Fruit fly (Drosophila melanogaster) whole organism, embryonic: ENCODE measurements around the gene Ice2.

Experiments
- Abd-B ChIP-seq: fragments of 200-800 bp; sonication (Bioruptor generic); optimal IDR thresholded peaks from 2 replicates; lab custom pipeline; 2018; ENCODE audit warnings: missing biosample characterization, mild to moderate bottlenecking, missing genetic modification characterization, moderate library complexity
- Adf1 ChIP-seq: fragments of 200-800 bp; sonication (Bioruptor generic); IDR thresholded peaks from 2 replicates; pipeline ENCODE4 v1.3.6; 2022; ENCODE audit warnings: missing biosample characterization, missing genetic modification characterization
- CG11398 ChIP-seq: fragments of 200-800 bp; sonication (Bioruptor generic); optimal IDR thresholded peaks from 2 replicates; lab custom pipeline; 2016; ENCODE audit warnings: missing biosample characterization, missing genetic modification characterization
- CG11696 ChIP-seq: fragments of 200-800 bp; sonication (Bioruptor generic); IDR thresholded peaks from 2 replicates; pipeline ENCODE4 v1.3.6; 2022; ENCODE audit warnings: missing biosample characterization, missing genetic modification characterization
- CG12155 ChIP-seq: fragments of 200-800 bp; sonication (Bioruptor generic); optimal IDR thresholded peaks from 3 replicates; lab custom pipeline; 2016; ENCODE audit warnings: missing biosample characterization, missing genetic modification characterization
- CG12219 ChIP-seq: fragments of 200-800 bp; sonication (Bioruptor generic); optimal IDR thresholded peaks from 3 replicates; lab custom pipeline; 2018; ENCODE audit warnings: missing biosample characterization, mild to moderate bottlenecking, missing genetic modification characterization
- CG12391 ChIP-seq: fragments of 200-800 bp; sonication (Bioruptor generic); optimal IDR thresholded peaks from 3 replicates; lab custom pipeline; 2018; ENCODE audit warnings: missing biosample characterization, mild to moderate bottlenecking, missing genetic modification characterization, moderate library complexity
- CG12769 ChIP-seq: fragments of 200-800 bp; sonication (Bioruptor generic); optimal IDR thresholded peaks from 2 replicates; lab custom pipeline; 2019; ENCODE audit warnings: missing biosample characterization, mild to moderate bottlenecking, missing genetic modification characterization, moderate library complexity
- CG12942 ChIP-seq: fragments of 200-800 bp; sonication (Bioruptor generic); optimal IDR thresholded peaks from 3 replicates; lab custom pipeline; 2016; ENCODE audit warnings: missing biosample characterization, missing genetic modification characterization
- CG13624 ChIP-seq: fragments of 200-800 bp; sonication (Bioruptor generic); optimal IDR thresholded peaks from 2 replicates; lab custom pipeline; 2016; ENCODE audit warnings: missing biosample characterization, missing genetic modification characterization
- CG13775 ChIP-seq: fragments of 200-800 bp; sonication (Bioruptor generic); optimal IDR thresholded peaks from 3 replicates; lab custom pipeline; 2017; ENCODE audit warnings: missing biosample characterization, mild to moderate bottlenecking, missing genetic modification characterization
- CG15514 ChIP-seq: fragments of 200-800 bp; sonication (Bioruptor generic); optimal IDR thresholded peaks from 3 replicates; lab custom pipeline; 2017; ENCODE audit warnings: missing biosample characterization, missing genetic modification characterization, mild to moderate bottlenecking, moderate library complexity, missing genetic modification reagents
- CG17385 ChIP-seq: fragments of 200-800 bp; sonication (Bioruptor generic); optimal IDR thresholded peaks from 3 replicates; lab custom pipeline; 2018; ENCODE audit warnings: missing biosample characterization, mild to moderate bottlenecking, missing genetic modification characterization
- CG30020 ChIP-seq: fragments of 200-800 bp; optimal IDR thresholded peaks from 2 replicates; lab custom pipeline; 2019; ENCODE audit warnings: missing biosample characterization, mild to moderate bottlenecking, missing genetic modification characterization, moderate library complexity
- CG31441 ChIP-seq: fragments of 200-800 bp; sonication (Bioruptor generic); IDR thresholded peaks from 2 replicates; pipeline ENCODE4 v1.3.6; 2022; ENCODE audit warnings: missing biosample characterization, missing genetic modification characterization
- CG32767 ChIP-seq: fragments of 200-800 bp; sonication (Bioruptor generic); IDR thresholded peaks from 2 replicates; pipeline ENCODE4 v1.3.6; 2022; ENCODE audit warnings: missing biosample characterization, missing genetic modification characterization
- CG34376 ChIP-seq: fragments of 200-800 bp; sonication (Bioruptor generic); optimal IDR thresholded peaks from 2 replicates; lab custom pipeline; 2018; ENCODE audit warnings: missing biosample characterization, mild to moderate bottlenecking, missing genetic modification characterization
- CG3847 ChIP-seq: fragments of 200-800 bp; sonication (Bioruptor generic); IDR thresholded peaks from 2 replicates; pipeline ENCODE4 v1.3.6; 2022; ENCODE audit warnings: missing biosample characterization, missing genetic modification characterization
- CG6683 ChIP-seq: fragments of 200-800 bp; sonication (Bioruptor generic); optimal IDR thresholded peaks from 2 replicates; lab custom pipeline; 2017; ENCODE audit warnings: missing biosample characterization, mild to moderate bottlenecking, missing genetic modification characterization, missing genetic modification reagents
- CG7556 ChIP-seq: fragments of 200-800 bp; sonication (Bioruptor generic); optimal IDR thresholded peaks from 2 replicates; lab custom pipeline; 2017; ENCODE audit warnings: missing biosample characterization, mild to moderate bottlenecking, missing genetic modification characterization
- CG8944 ChIP-seq: fragments of 200-800 bp; sonication (Bioruptor generic); optimal IDR thresholded peaks from 3 replicates; lab custom pipeline; 2016; ENCODE audit warnings: missing biosample characterization, missing genetic modification characterization
- CoRest ChIP-seq: fragments of 200-800 bp; sonication (Bioruptor generic); optimal IDR thresholded peaks from 3 replicates; lab custom pipeline; 2018; ENCODE audit warnings: missing biosample characterization, mild to moderate bottlenecking, missing genetic modification characterization, moderate library complexity
- Dek ChIP-seq: fragments of 200-800 bp; sonication (Bioruptor generic); optimal IDR thresholded peaks from 3 replicates; lab custom pipeline; 2019; ENCODE audit warnings: missing biosample characterization, mild to moderate bottlenecking, missing genetic modification characterization, moderate library complexity
- Dref ChIP-seq: fragments of 200-800 bp; sonication (Bioruptor generic); IDR thresholded peaks from 2 replicates; pipeline ENCODE4 v1.3.6; 2022; ENCODE audit warnings: missing biosample characterization, missing genetic modification characterization
- E2f1 ChIP-seq: fragments of 200-800 bp; sonication (Bioruptor generic); IDR thresholded peaks from 2 replicates; pipeline ENCODE4 v1.3.6; 2022; ENCODE audit warnings: missing biosample characterization, missing genetic modification characterization
- H15 ChIP-seq: fragments of 200-800 bp; sonication (Bioruptor generic); IDR thresholded peaks from 3 replicates; pipeline ENCODE4 v1.3.6; 2022; ENCODE audit warnings: missing biosample characterization, missing genetic modification characterization
- HHEX ChIP-seq: fragments of 200-800 bp; sonication (Bioruptor generic); optimal IDR thresholded peaks from 3 replicates; lab custom pipeline; 2017; ENCODE audit warnings: missing biosample characterization, mild to moderate bottlenecking, missing genetic modification characterization, missing genetic modification reagents
- Hey ChIP-seq: fragments of 200-800 bp; sonication (Bioruptor generic); optimal IDR thresholded peaks from 3 replicates; lab custom pipeline; 2018; ENCODE audit warnings: missing biosample characterization, mild to moderate bottlenecking, missing genetic modification characterization
- Hmr ChIP-seq: fragments of 200-800 bp; sonication (Bioruptor generic); optimal IDR thresholded peaks from 3 replicates; lab custom pipeline; 2017; ENCODE audit warnings: mild to moderate bottlenecking, missing biosample characterization, missing genetic modification reagents, missing genetic modification characterization
- Med ChIP-seq: fragments of 200-800 bp; sonication (Bioruptor generic); peaks from one replicate; lab custom pipeline; 2016; ENCODE audit warnings: missing biosample characterization, missing genetic modification characterization, mild to moderate bottlenecking, inconsistent platforms, moderate library complexity
- Mes4 ChIP-seq: fragments of 200-800 bp; sonication (Bioruptor generic); optimal IDR thresholded peaks from 2 replicates; lab custom pipeline; 2016; ENCODE audit warnings: missing biosample characterization, missing genetic modification characterization
- NC2β ChIP-seq: fragments of 200-800 bp; sonication (Bioruptor generic); optimal IDR thresholded peaks from 2 replicates; lab custom pipeline; 2016; ENCODE audit warnings: missing biosample characterization, missing genetic modification characterization
- Oli ChIP-seq: fragments of 200-800 bp; sonication (Bioruptor generic); optimal IDR thresholded peaks from 2 replicates; lab custom pipeline; 2018; ENCODE audit warnings: missing biosample characterization, mild to moderate bottlenecking, missing genetic modification characterization, moderate library complexity
- Optix ChIP-seq: fragments of 200-800 bp; sonication (Bioruptor generic); IDR thresholded peaks from 3 replicates; pipeline ENCODE4 v1.3.6; 2022; ENCODE audit warnings: missing biosample characterization, missing genetic modification characterization
- Ptx1 ChIP-seq: fragments of 200-800 bp; sonication (Bioruptor generic); IDR thresholded peaks from 2 replicates; pipeline ENCODE4 v1.3.6; 2022; ENCODE audit warnings: missing biosample characterization, missing genetic modification characterization
- Six4 ChIP-seq: fragments of 200-800 bp; sonication (Bioruptor generic); optimal IDR thresholded peaks from 2 replicates; lab custom pipeline; 2016; ENCODE audit warnings: missing biosample characterization, missing genetic modification characterization
- ase ChIP-seq: fragments of 200-800 bp; sonication (Bioruptor generic); IDR thresholded peaks from 3 replicates; pipeline ENCODE4 v1.3.6; 2022; ENCODE audit warnings: missing biosample characterization, missing genetic modification characterization
- bcd ChIP-seq: fragments of 200-800 bp; sonication (Bioruptor generic); optimal IDR thresholded peaks from 2 replicates; lab custom pipeline; 2017; ENCODE audit warnings: missing biosample characterization, mild to moderate bottlenecking, missing genetic modification characterization
- cwo ChIP-seq: fragments of 200-800 bp; sonication (Bioruptor generic); optimal IDR thresholded peaks from 3 replicates; lab custom pipeline; 2017; ENCODE audit warnings: missing biosample characterization, missing genetic modification characterization, mild to moderate bottlenecking, moderate library complexity, missing genetic modification reagents
- danr ChIP-seq: fragments of 200-800 bp; sonication (Bioruptor generic); IDR thresholded peaks from 2 replicates; pipeline ENCODE4 v1.3.6; 2022; ENCODE audit warnings: missing biosample characterization, missing genetic modification characterization
- esg ChIP-seq: fragments of 200-800 bp; sonication (Bioruptor generic); conservative IDR thresholded peaks from 2 replicates; pipeline ENCODE4 v1.3.6; 2022; ENCODE audit warnings: missing biosample characterization, missing genetic modification characterization
- fd3F ChIP-seq: fragments of 200-800 bp; sonication (Bioruptor generic); optimal IDR thresholded peaks from 2 replicates; lab custom pipeline; 2018; ENCODE audit warnings: missing biosample characterization, mild to moderate bottlenecking, missing genetic modification characterization, moderate library complexity
- fu2 ChIP-seq: fragments of 200-800 bp; sonication (Bioruptor generic); optimal IDR thresholded peaks from 2 replicates; lab custom pipeline; 2016; ENCODE audit warnings: missing biosample characterization, missing genetic modification characterization
- gcm2 ChIP-seq: fragments of 200-800 bp; sonication (Bioruptor generic); optimal IDR thresholded peaks from 2 replicates; lab custom pipeline; 2016; ENCODE audit warnings: missing biosample characterization, missing genetic modification characterization
- kah ChIP-seq: fragments of 200-800 bp; sonication (Bioruptor generic); optimal IDR thresholded peaks from 2 replicates; lab custom pipeline; 2018; ENCODE audit warnings: missing biosample characterization, mild to moderate bottlenecking, missing genetic modification characterization
- kay ChIP-seq: fragments of 200-800 bp; sonication (Bioruptor generic); optimal IDR thresholded peaks from 2 replicates; lab custom pipeline; 2016; ENCODE audit warnings: missing biosample characterization, missing genetic modification characterization
- luna ChIP-seq: fragments of 200-800 bp; sonication (Bioruptor generic); optimal IDR thresholded peaks from 2 replicates; lab custom pipeline; 2016; ENCODE audit warnings: missing biosample characterization, missing genetic modification characterization
- maf-S ChIP-seq: fragments of 200-800 bp; sonication (Bioruptor generic); optimal IDR thresholded peaks from 2 replicates; lab custom pipeline; 2016; ENCODE audit warnings: missing biosample characterization, missing genetic modification characterization
- shn ChIP-seq: fragments of 200-800 bp; sonication (Bioruptor generic); optimal IDR thresholded peaks from 3 replicates; lab custom pipeline; 2016; ENCODE audit warnings: missing biosample characterization, missing genetic modification characterization
- so ChIP-seq: fragments of 200-800 bp; sonication (Bioruptor generic); IDR thresholded peaks from 3 replicates; pipeline ENCODE4 v1.3.6; 2022; ENCODE audit warnings: missing biosample characterization, missing genetic modification characterization
- zfh2 ChIP-seq: fragments of 200-800 bp; sonication (Bioruptor generic); optimal IDR thresholded peaks from 2 replicates; lab custom pipeline; 2016; ENCODE audit warnings: missing biosample characterization, missing genetic modification characterization

Gene Ice2

dm6 chr3R:21161620-21162029 lies 31.6 kb downstream of the Ice2 start (continued):
- no peak for TF ChIP-seq Abd-B
- TF ChIP-seq CG13624: peak; percentile 12
- TF ChIP-seq luna (GFP tag; lab: Kevin White, UChicago): peak; percentile 9
- peak; percentile 51 for TF ChIP-seq Oli (tag; lab: Kevin White, UChicago)
- TF ChIP-seq gcm2: no peak
- 0 out of 3 replicates have a peak, but pooled peaks have one; percentile 14 for TF ChIP-seq Optix (GFP tag; lab: Robert Waterston, UW)
- peak; percentile 31 for TF ChIP-seq fu2 (GFP tag; lab: Kevin White, UChicago)
- no peak for TF ChIP-seq CG6683
- TF ChIP-seq Hmr (GFP tag; lab: Kevin White, UChicago): peak; percentile 67
- peak; percentile 5 for TF ChIP-seq CG11398 (GFP tag; lab: Kevin White, UChicago)
- TF ChIP-seq Med (GFP tag; lab: Kevin White, UChicago): peak; percentile 87
- TF ChIP-seq CoRest (tag; lab: Kevin White, UChicago): peak; percentile 33
- TF ChIP-seq CG12391: peak; percentile 23
- no peak for TF ChIP-seq zfh2
- peak; percentile 3 for TF ChIP-seq Hey (tag; lab: Kevin White, UChicago)
- peak; percentile 2 for TF ChIP-seq CG8944 (GFP tag; lab: Kevin White, UChicago)
- peak; percentile 27 for TF ChIP-seq CG15514 (GFP tag; lab: Kevin White, UChicago)
- TF ChIP-seq Dek (tag; lab: Kevin White, UChicago): peak; percentile 33
- TF ChIP-seq E2f1 (GFP tag; lab: Robert Waterston, UW): peak; percentile 20; the same call in 1 of the 2 replicates
- no peak for TF ChIP-seq kah (GFP tag; lab: Kevin White, UChicago)
- peak; percentile 49 for TF ChIP-seq HHEX (GFP tag; lab: Kevin White, UChicago)
- TF ChIP-seq kay (GFP tag; lab: Kevin White, UChicago): peak; percentile 38
- TF ChIP-seq CG17385 (GFP tag; lab: Kevin White, UChicago): peak; percentile 41
- TF ChIP-seq CG11696 (GFP tag; lab: Robert Waterston, UW): no peak
- peak; percentile 10 for TF ChIP-seq CG7556 (GFP tag; lab: Kevin White, UChicago)
- no peak for TF ChIP-seq NC2β
- 0 out of 3 replicates have a peak, but pooled peaks have one; percentile 7 for TF ChIP-seq H15
- TF ChIP-seq Dref (GFP tag; lab: Robert Waterston, UW): no peak
- peak; percentile 38 for TF ChIP-seq CG12219 (GFP tag; lab: Kevin White, UChicago)
- TF ChIP-seq Six4 (GFP tag; lab: Kevin White, UChicago): no peak
- TF ChIP-seq Mes4 (GFP tag; lab: Kevin White, UChicago): peak; percentile 22
- TF ChIP-seq CG12769: peak; percentile 90
- TF ChIP-seq CG32767: no peak; the same call in 1 of the 2 replicates
- peak; percentile 40 for TF ChIP-seq Ptx1 (GFP tag; lab: Robert Waterston, UW)
- peak; percentile 26 for TF ChIP-seq cwo (GFP tag; lab: Kevin White, UChicago)
- no peak for TF ChIP-seq ase (GFP tag; lab: Robert Waterston, UW)
- TF ChIP-seq bcd (GFP tag; lab: Kevin White, UChicago): peak; percentile 15
- TF ChIP-seq fd3F (GFP tag; lab: Kevin White, UChicago): peak; percentile 48
- TF ChIP-seq maf-S: peak; percentile 40
- peak; percentile 30 for TF ChIP-seq CG13775 (GFP tag; lab: Kevin White, UChicago)
- no peak for TF ChIP-seq danr (GFP tag; lab: Robert Waterston, UW)
- no peak for TF ChIP-seq CG12155 (GFP tag; lab: Kevin White, UChicago)
- TF ChIP-seq esg (GFP tag; lab: Robert Waterston, UW): peak; percentile 20; the same call in 1 of the 2 replicates
- peak; percentile 43 for TF ChIP-seq CG3847
- peak; percentile 5 for TF ChIP-seq CG12942 (GFP tag; lab: Kevin White, UChicago)
- no peak for TF ChIP-seq CG30020 (tag; lab: Kevin White, UChicago)
- TF ChIP-seq CG34376 (GFP tag; lab: Kevin White, UChicago): peak; percentile 61
- peak; percentile 64; the same call in 2 of the 3 replicates for TF ChIP-seq so (GFP tag; lab: Robert Waterston, UW)
- TF ChIP-seq CG31441 (GFP tag; lab: Robert Waterston, UW): no peak
- TF ChIP-seq Adf1 (GFP tag; lab: Robert Waterston, UW): peak; percentile 40
- peak; percentile 11 for TF ChIP-seq shn
